Fruit fly (Drosophila melanogaster): ENCODE results near the gene CG5326.

The CG5326 gene

dm6 chr3R:22497025-22497424, 42.7 kb downstream of the CG5326 start, which contains the start of gene Octbeta1R:
Gene Octbeta1R, plus strand, starts transcription at chr3R:22497215.
- TF ChIP-seq CG12768 (GFP tag; optimal IDR thresholded peaks at IDR 0.05) (no peak), Crg-1 (GFP tag; optimal IDR thresholded peaks at IDR 0.05) (no peak), tj (GFP tag; optimal IDR thresholded peaks at IDR 0.05) (no peak), pad (GFP tag; optimal IDR thresholded peaks at IDR 0.05) (no peak), Hr96 (GFP tag; optimal IDR thresholded peaks at IDR 0.05) (no peak), bab1 (GFP tag; optimal IDR thresholded peaks at IDR 0.05) (no peak), CG14711 (tag; optimal IDR thresholded peaks at IDR 0.05) (no peak), CG7045 (GFP tag; optimal IDR thresholded peaks at IDR 0.05) (no peak), CG7101 (tag; optimal IDR thresholded peaks at IDR 0.05) (no peak), toe (GFP tag; optimal IDR thresholded peaks at IDR 0.05) (no peak), kay (GFP tag; ENCODE audit: borderline replicate concordance) (no peak), CG1620 (GFP tag; optimal IDR thresholded peaks at IDR 0.05) (no peak), ovo (GFP tag; optimal IDR thresholded peaks at IDR 0.05) (no peak), CG11617 (GFP tag; optimal IDR thresholded peaks at IDR 0.05) (no peak)

- TF ChIP-seq CG14711 (tag; optimal IDR thresholded peaks at IDR 0.05) (no peak), Hr96 (GFP tag; optimal IDR thresholded peaks at IDR 0.05) (no peak), pad (GFP tag; optimal IDR thresholded peaks at IDR 0.05) (peak; percentile 29), CG1620 (GFP tag; optimal IDR thresholded peaks at IDR 0.05) (no peak), CG7045 (GFP tag; optimal IDR thresholded peaks at IDR 0.05) (peak; percentile 78), bab1 (GFP tag; optimal IDR thresholded peaks at IDR 0.05) (no peak)
These were observed 45.0 kb downstream of the CG5326 start for dm6 chr3R:22494523-22495309.

- TF ChIP-seq Clk (GFP tag; optimal IDR thresholded peaks at IDR 0.05) (no peak), Hr96 (GFP tag; optimal IDR thresholded peaks at IDR 0.05) (no peak), CG5204 (GFP tag; optimal IDR thresholded peaks at IDR 0.05) (no peak), tj (GFP tag; optimal IDR thresholded peaks at IDR 0.05) (no peak), kay (GFP tag; ENCODE audit: borderline replicate concordance) (no peak), CG14711 (tag; optimal IDR thresholded peaks at IDR 0.05) (no peak), bab1 (GFP tag; optimal IDR thresholded peaks at IDR 0.05) (no peak), ovo (GFP tag; optimal IDR thresholded peaks at IDR 0.05) (no peak), toe (GFP tag; optimal IDR thresholded peaks at IDR 0.05) (no peak), CG11617 (GFP tag; optimal IDR thresholded peaks at IDR 0.05) (no peak), Mnt (GFP tag; optimal IDR thresholded peaks at IDR 0.05) (no peak), CG1620 (GFP tag; optimal IDR thresholded peaks at IDR 0.05) (no peak), pad (GFP tag; optimal IDR thresholded peaks at IDR 0.05) (no peak), CG33017 (tag; optimal IDR thresholded peaks at IDR 0.05) (no peak), CG12768 (GFP tag; optimal IDR thresholded peaks at IDR 0.05) (no peak), CG7101 (tag; optimal IDR thresholded peaks at IDR 0.05) (no peak), Crg-1 (GFP tag; optimal IDR thresholded peaks at IDR 0.05) (no peak)
These were observed 47.0 kb downstream of the CG5326 start, which contains the start of gene tHMG2 for dm6 chr3R:22492767-22493166. Gene tHMG2, plus strand, starts transcription at chr3R:22492953.

- TF ChIP-seq bab1 (GFP tag; optimal IDR thresholded peaks at IDR 0.05): peak; percentile 55
- no peak for TF ChIP-seq Clk (GFP tag; optimal IDR thresholded peaks at IDR 0.05)
- TF ChIP-seq CG1620 (GFP tag; optimal IDR thresholded peaks at IDR 0.05): no peak
- no peak for TF ChIP-seq ovo (GFP tag; optimal IDR thresholded peaks at IDR 0.05)
- no peak for TF ChIP-seq cic (GFP tag; optimal IDR thresholded peaks at IDR 0.05)
- no peak for TF ChIP-seq pad (GFP tag; optimal IDR thresholded peaks at IDR 0.05)
- TF ChIP-seq CG7101 (tag; optimal IDR thresholded peaks at IDR 0.05): no peak
- TF ChIP-seq CG14711 (tag; optimal IDR thresholded peaks at IDR 0.05): no peak
- TF ChIP-seq kay (GFP tag; ENCODE audit: borderline replicate concordance): peak; percentile 96
- TF ChIP-seq CG33017 (tag; optimal IDR thresholded peaks at IDR 0.05): no peak
- no peak for TF ChIP-seq tj (GFP tag; optimal IDR thresholded peaks at IDR 0.05)
- peak; percentile 38 for TF ChIP-seq Hr96 (GFP tag; optimal IDR thresholded peaks at IDR 0.05)
- peak; percentile 49 for TF ChIP-seq toe (GFP tag; optimal IDR thresholded peaks at IDR 0.05)
- TF ChIP-seq CG7045 (GFP tag; optimal IDR thresholded peaks at IDR 0.05): peak; percentile 41
- no peak for TF ChIP-seq Crg-1 (GFP tag; optimal IDR thresholded peaks at IDR 0.05)
- TF ChIP-seq CG11617 (GFP tag; optimal IDR thresholded peaks at IDR 0.05): peak; percentile 24
- peak; percentile 0 for TF ChIP-seq CG12768 (GFP tag; optimal IDR thresholded peaks at IDR 0.05)
- TF ChIP-seq cnc (optimal IDR thresholded peaks at IDR 0.05): no peak
- peak; percentile 71 for TF ChIP-seq Mnt (GFP tag; optimal IDR thresholded peaks at IDR 0.05)
- TF ChIP-seq CG5204 (GFP tag; optimal IDR thresholded peaks at IDR 0.05): no peak
These were observed 48.4 kb downstream of the CG5326 start, which contains the start of the genes CCT1 and tHMG1 for dm6 chr3R:22491088-22491879. Gene CCT1, minus strand, starts transcription at chr3R:22491439. Gene tHMG1, plus strand, starts transcription at chr3R:22491829.

- no peak for TF ChIP-seq CG1620 (GFP tag; optimal IDR thresholded peaks at IDR 0.05)
- TF ChIP-seq bab1 (GFP tag; optimal IDR thresholded peaks at IDR 0.05): no peak
- TF ChIP-seq CG33017 (tag; optimal IDR thresholded peaks at IDR 0.05): no peak
- no peak for TF ChIP-seq ovo (GFP tag; optimal IDR thresholded peaks at IDR 0.05)
- no peak for TF ChIP-seq CG7045 (GFP tag; optimal IDR thresholded peaks at IDR 0.05)
- no peak for TF ChIP-seq CG5204 (GFP tag; optimal IDR thresholded peaks at IDR 0.05)
- TF ChIP-seq tj (GFP tag; optimal IDR thresholded peaks at IDR 0.05): no peak
- TF ChIP-seq kay (GFP tag; ENCODE audit: borderline replicate concordance): no peak
- no peak for TF ChIP-seq Hr96 (GFP tag; optimal IDR thresholded peaks at IDR 0.05)
- no peak for TF ChIP-seq Mnt (GFP tag; optimal IDR thresholded peaks at IDR 0.05)
- no peak for TF ChIP-seq pad (GFP tag; optimal IDR thresholded peaks at IDR 0.05)
- TF ChIP-seq cic (GFP tag; optimal IDR thresholded peaks at IDR 0.05): no peak
These were observed 50.9 kb downstream of the CG5326 start, which contains the start of gene CG5376 for dm6 chr3R:22488855-22489254. Gene CG5376, minus strand, starts transcription at chr3R:22488955.
